Fruit fly (Drosophila melanogaster) whole organism, embryonic: Measurements from ENCODE around the gene CG17329.

Experiments
- ATbp ChIP-seq: fragments of 200-800 bp; sonication (Bioruptor generic); optimal IDR thresholded peaks from 2 replicates; lab custom pipeline; 2017; ENCODE audit warnings: missing biosample characterization, mild to moderate bottlenecking, missing genetic modification characterization, missing genetic modification reagents
- Asciz ChIP-seq: fragments of 200-800 bp; sonication (Bioruptor generic); optimal IDR thresholded peaks from 2 replicates; lab custom pipeline; 2017; ENCODE audit warnings: missing biosample characterization, mild to moderate bottlenecking, missing genetic modification characterization, missing genetic modification reagents
- B-H1 ChIP-seq: fragments of 200-800 bp; sonication (Bioruptor generic); IDR thresholded peaks from 3 replicates; pipeline ENCODE4 v1.3.6; 2022; ENCODE audit warnings: missing biosample characterization, missing genetic modification characterization
- Bgb ChIP-seq: fragments of 200-800 bp; sonication (Bioruptor generic); IDR thresholded peaks from 2 replicates; pipeline ENCODE4 v1.3.6; 2022; ENCODE audit warnings: missing biosample characterization, missing genetic modification characterization; ENCODE audit not compliant: partially characterized antibody
- Blimp-1 ChIP-seq: fragments of 200-800 bp; sonication (Bioruptor generic); optimal IDR thresholded peaks from 3 replicates; lab custom pipeline; 2018; ENCODE audit warnings: missing biosample characterization, missing genetic modification characterization, mild to moderate bottlenecking, moderate library complexity, missing genetic modification reagents
- CG1024 ChIP-seq: fragments of 200-800 bp; sonication (Bioruptor generic); IDR thresholded peaks from 2 replicates; pipeline ENCODE4 v1.3.6; 2022; ENCODE audit warnings: missing biosample characterization, missing genetic modification characterization
- CG12104 ChIP-seq: fragments of 200-800 bp; sonication (Bioruptor generic); optimal IDR thresholded peaks from 3 replicates; lab custom pipeline; 2016; ENCODE audit warnings: missing biosample characterization, missing genetic modification characterization
- CG1233 ChIP-seq: fragments of 200-800 bp; sonication (Bioruptor generic); optimal IDR thresholded peaks from 4 replicates; lab custom pipeline; 2018; ENCODE audit warnings: missing biosample characterization, mild to moderate bottlenecking, missing genetic modification characterization
- CG13287 ChIP-seq: fragments of 200-800 bp; sonication (Bioruptor generic); IDR thresholded peaks from 2 replicates; pipeline ENCODE4 v1.3.6; 2022; ENCODE audit warnings: missing biosample characterization, missing genetic modification characterization; ENCODE audit not compliant: partially characterized antibody
- CG14014 ChIP-seq: fragments of 200-800 bp; sonication (Bioruptor generic); IDR thresholded peaks from 2 replicates; pipeline ENCODE4 v1.3.6; 2022; ENCODE audit warnings: missing biosample characterization, missing genetic modification characterization
- CG14050 ChIP-seq: fragments of 200-800 bp; sonication (Bioruptor generic); IDR thresholded peaks from 3 replicates; pipeline ENCODE4 v1.3.6; 2022; ENCODE audit warnings: missing biosample characterization, missing genetic modification characterization
- CG14860 ChIP-seq: fragments of 200-800 bp; sonication (Bioruptor generic); IDR thresholded peaks from 3 replicates; pipeline ENCODE4 v1.3.6; 2022; ENCODE audit warnings: missing biosample characterization, missing genetic modification characterization; ENCODE audit not compliant: partially characterized antibody
- CG1602 ChIP-seq: fragments of 200-800 bp; sonication (Bioruptor generic); optimal IDR thresholded peaks from 3 replicates; lab custom pipeline; 2016; ENCODE audit warnings: missing biosample characterization, missing genetic modification characterization
- CG16815 ChIP-seq: fragments of 200-800 bp; sonication (Bioruptor generic); optimal IDR thresholded peaks from 3 replicates; lab custom pipeline; 2017; ENCODE audit warnings: missing biosample characterization, mild to moderate bottlenecking, missing genetic modification characterization
- CG17328 ChIP-seq: fragments of 200-800 bp; sonication (Bioruptor generic); IDR thresholded peaks from 2 replicates; pipeline ENCODE4 v1.3.6; 2022; ENCODE audit warnings: missing biosample characterization, missing genetic modification characterization
- CG18262 ChIP-seq: fragments of 200-800 bp; optimal IDR thresholded peaks from 3 replicates; lab custom pipeline; 2019; ENCODE audit warnings: missing biosample characterization, mild to moderate bottlenecking, missing genetic modification characterization, moderate library complexity
- CG18476 ChIP-seq: fragments of 200-800 bp; sonication (Bioruptor generic); optimal IDR thresholded peaks from 2 replicates; lab custom pipeline; 2016; ENCODE audit warnings: missing biosample characterization, mild to moderate bottlenecking, missing genetic modification characterization
- CG31388 ChIP-seq: fragments of 200-800 bp; sonication (Bioruptor generic); optimal IDR thresholded peaks from 2 replicates; lab custom pipeline; 2016; ENCODE audit warnings: missing biosample characterization, missing genetic modification characterization
- CG4424 ChIP-seq: fragments of 200-800 bp; sonication (Bioruptor generic); optimal IDR thresholded peaks from 3 replicates; lab custom pipeline; 2016; ENCODE audit warnings: missing biosample characterization, missing genetic modification characterization
- CG5245 ChIP-seq: fragments of 200-800 bp; sonication (Bioruptor generic); optimal IDR thresholded peaks from 3 replicates; lab custom pipeline; 2016; ENCODE audit warnings: missing biosample characterization, missing genetic modification characterization
- CG5953 ChIP-seq: fragments of 200-800 bp; sonication (Bioruptor generic); IDR thresholded peaks from 2 replicates; pipeline ENCODE4 v1.3.6; 2022; ENCODE audit warnings: missing biosample characterization, missing genetic modification characterization
- CG7745 ChIP-seq: fragments of 200-800 bp; sonication (Bioruptor generic); optimal IDR thresholded peaks from 2 replicates; lab custom pipeline; 2018; ENCODE audit warnings: missing biosample characterization, mild to moderate bottlenecking, missing genetic modification characterization, moderate library complexity
- CG8388 ChIP-seq: fragments of 200-800 bp; sonication (Bioruptor generic); optimal IDR thresholded peaks from 2 replicates; lab custom pipeline; 2019; ENCODE audit warnings: missing biosample characterization, mild to moderate bottlenecking, missing genetic modification characterization, moderate library complexity
- CG9727 ChIP-seq: fragments of 200-800 bp; sonication (Bioruptor generic); optimal IDR thresholded peaks from 3 replicates; lab custom pipeline; 2017; ENCODE audit warnings: missing biosample characterization, mild to moderate bottlenecking, missing genetic modification characterization
- ERR ChIP-seq: fragments of 200-800 bp; sonication (Bioruptor generic); optimal IDR thresholded peaks from 2 replicates; lab custom pipeline; 2016; ENCODE audit warnings: missing biosample characterization, missing genetic modification characterization
- Fer3 ChIP-seq: fragments of 200-800 bp; sonication (Bioruptor generic); optimal IDR thresholded peaks from 2 replicates; lab custom pipeline; 2018; ENCODE audit warnings: missing biosample characterization, mild to moderate bottlenecking, missing genetic modification characterization, moderate library complexity
- Gsc ChIP-seq: fragments of 200-800 bp; sonication (Bioruptor generic); IDR thresholded peaks from 2 replicates; pipeline ENCODE4 v1.3.6; 2022; ENCODE audit warnings: missing biosample characterization, missing genetic modification characterization
- Hand ChIP-seq: fragments of 200-800 bp; sonication (Bioruptor generic); optimal IDR thresholded peaks from 2 replicates; lab custom pipeline; 2017; ENCODE audit warnings: mild to moderate bottlenecking, missing biosample characterization, missing genetic modification reagents, missing genetic modification characterization
- Hsf ChIP-seq: fragments of 200-800 bp; sonication (Bioruptor generic); optimal IDR thresholded peaks from 3 replicates; lab custom pipeline; 2016; ENCODE audit warnings: missing biosample characterization, missing genetic modification characterization
- Mrtf ChIP-seq: fragments of 200-800 bp; sonication (Bioruptor generic); IDR thresholded peaks from 3 replicates; pipeline ENCODE4 v1.3.6; 2022; ENCODE audit warnings: missing biosample characterization, missing genetic modification characterization
- NFAT ChIP-seq: fragments of 200-800 bp; sonication (Bioruptor generic); IDR thresholded peaks from 2 replicates; pipeline ENCODE4 v1.3.6; 2022; ENCODE audit warnings: missing biosample characterization, missing genetic modification characterization
- Ravus ChIP-seq: fragments of 200-800 bp; sonication (Bioruptor generic); IDR thresholded peaks from 2 replicates; pipeline ENCODE4 v1.3.6; 2022; ENCODE audit warnings: missing biosample characterization, missing genetic modification characterization
- Ssrp ChIP-seq: fragments of 200-800 bp; sonication (Bioruptor generic); optimal IDR thresholded peaks from 2 replicates; lab custom pipeline; 2018; ENCODE audit warnings: missing biosample characterization, mild to moderate bottlenecking, missing genetic modification characterization, moderate library complexity
- Trl ChIP-seq, 3 experiments: fragments of >200 bp in 2 of 3; fragments of 200-800 bp in 1 of 3; sonication (Bioruptor generic) in 1 of 3; optimal IDR thresholded peaks; 2 replicates in 1 of 3; 3 replicates in 2 of 3; lab custom pipeline; 2016 to 2017; ENCODE audit warnings: missing biosample characterization in 1 of 3, missing genetic modification characterization in 1 of 3
- chif ChIP-seq, 2 experiments: fragments of 200-800 bp; sonication (Bioruptor generic); optimal IDR thresholded peaks; 3 replicates each; lab custom pipeline; 2016; ENCODE audit warnings: missing biosample characterization in 2 of 2, missing genetic modification characterization in 2 of 2
- da ChIP-seq: fragments of 200-800 bp; sonication (Bioruptor generic); optimal IDR thresholded peaks from 2 replicates; lab custom pipeline; 2016; ENCODE audit warnings: missing biosample characterization, missing genetic modification characterization
- dati ChIP-seq: fragments of 200-800 bp; sonication (Bioruptor generic); IDR thresholded peaks from 2 replicates; pipeline ENCODE4 v1.3.6; 2022; ENCODE audit warnings: missing biosample characterization, missing genetic modification characterization
- dmrt99B ChIP-seq: fragments of 200-800 bp; sonication (Bioruptor generic); optimal IDR thresholded peaks from 2 replicates; lab custom pipeline; 2018; ENCODE audit warnings: missing biosample characterization, mild to moderate bottlenecking, missing genetic modification characterization, moderate library complexity
- emc ChIP-seq: fragments of 200-800 bp; sonication (Bioruptor generic); optimal IDR thresholded peaks from 2 replicates; lab custom pipeline; 2016; ENCODE audit warnings: missing biosample characterization, missing genetic modification characterization
- gsb ChIP-seq: fragments of 200-800 bp; sonication (Bioruptor generic); IDR thresholded peaks from 2 replicates; pipeline ENCODE4 v1.3.6; 2022; ENCODE audit warnings: missing biosample characterization, missing genetic modification characterization
- hth ChIP-seq: fragments of >200 bp; optimal IDR thresholded peaks from 2 replicates; lab custom pipeline; 2017; ENCODE audit warnings: inconsistent platforms
- insv ChIP-seq, 2 experiments: fragments of 200-800 bp; sonication (Bioruptor generic); optimal IDR thresholded peaks; 3 replicates each; lab custom pipeline; 2016 to 2018; ENCODE audit warnings: missing biosample characterization in 2 of 2, missing genetic modification characterization in 2 of 2
- jigr1 ChIP-seq: fragments of 200-800 bp; sonication (Bioruptor generic); IDR thresholded peaks from 3 replicates; pipeline ENCODE4 v1.3.6; 2022; ENCODE audit warnings: missing biosample characterization, missing genetic modification characterization
- kah ChIP-seq: fragments of 200-800 bp; sonication (Bioruptor generic); optimal IDR thresholded peaks from 2 replicates; lab custom pipeline; 2018; ENCODE audit warnings: missing biosample characterization, mild to moderate bottlenecking, missing genetic modification characterization
- oc ChIP-seq: fragments of 200-800 bp; sonication (Bioruptor generic); optimal IDR thresholded peaks from 2 replicates; lab custom pipeline; 2018; ENCODE audit warnings: missing biosample characterization, mild to moderate bottlenecking, missing genetic modification characterization, moderate library complexity
- onecut ChIP-seq: fragments of 200-800 bp; sonication (Bioruptor generic); IDR thresholded peaks from 2 replicates; pipeline ENCODE4 v1.3.6; 2022; ENCODE audit warnings: missing biosample characterization, missing genetic modification characterization
- org-1 ChIP-seq: fragments of 200-800 bp; sonication (Bioruptor generic); optimal IDR thresholded peaks from 2 replicates; lab custom pipeline; 2017; ENCODE audit warnings: missing biosample characterization, missing genetic modification characterization
- p53 ChIP-seq: fragments of 200-800 bp; sonication (Bioruptor generic); optimal IDR thresholded peaks from 2 replicates; lab custom pipeline; 2016; ENCODE audit warnings: missing biosample characterization, missing genetic modification characterization
- pita ChIP-seq: fragments of 200-800 bp; sonication (Bioruptor generic); optimal IDR thresholded peaks from 2 replicates; lab custom pipeline; 2017; ENCODE audit warnings: missing biosample characterization, mild to moderate bottlenecking, missing genetic modification characterization
- shn ChIP-seq: fragments of 200-800 bp; sonication (Bioruptor generic); optimal IDR thresholded peaks from 3 replicates; lab custom pipeline; 2016; ENCODE audit warnings: missing biosample characterization, missing genetic modification characterization
- slbo ChIP-seq: fragments of 200-800 bp; sonication (Bioruptor generic); IDR thresholded peaks from 2 replicates; pipeline ENCODE4 v1.3.6; 2022; ENCODE audit warnings: missing biosample characterization, missing genetic modification characterization

CG17329 gene

DNA sequence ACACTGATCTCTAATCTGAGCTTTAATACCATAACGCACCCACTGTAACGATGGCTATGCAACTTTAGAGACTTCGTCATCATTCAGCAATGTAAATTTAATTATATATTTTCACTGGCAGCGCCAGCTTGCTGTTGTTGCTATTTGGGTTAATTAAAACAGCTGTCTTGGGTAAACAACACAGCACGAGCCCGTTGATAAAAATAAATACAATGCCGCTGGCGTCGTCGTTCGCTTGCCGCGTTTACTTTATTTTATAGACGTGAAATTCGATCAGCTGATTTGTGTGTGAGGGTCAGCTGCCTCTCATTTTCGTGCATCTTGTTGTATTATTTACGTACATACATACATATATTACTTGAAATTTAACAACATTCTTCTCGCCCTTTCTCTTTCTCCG, 18.4 kb upstream of the CG17329 start (continued):
- TF ChIP-seq dati (GFP tag; lab: Robert Waterston, UW) (no peak), CG1233 (peak; percentile 34), emc (no peak), CG14050 (GFP tag; lab: Robert Waterston, UW) (no peak), Blimp-1 (GFP tag; lab: Kevin White, UChicago) (peak; percentile 29), CG18476 (GFP tag; lab: Kevin White, UChicago) (no peak), Fer3 (tag; lab: Kevin White, UChicago) (peak; percentile 8), jigr1 (GFP tag; lab: Robert Waterston, UW) (no peak), CG14014 (GFP tag; lab: Robert Waterston, UW) (peak; percentile 46; the same call in 1 of the 2 replicates), Ravus (GFP tag; lab: Robert Waterston, UW) (no peak), CG31388 (GFP tag; lab: Kevin White, UChicago) (no peak), hth (lab: Kevin White, UChicago) (no peak), Hsf (GFP tag; lab: Kevin White, UChicago) (no peak), CG18262 (tag; lab: Kevin White, UChicago) (peak; percentile 16), Ssrp (no peak), Trl (optimal IDR thresholded peaks at IDR 0.05; lab: Kevin White, UChicago) (no peak), Trl (GFP tag; optimal IDR thresholded peaks at IDR 0.05; lab: Kevin White, UChicago) (no peak), CG7745 (tag; lab: Kevin White, UChicago) (peak; percentile 93), Mrtf (GFP tag; lab: Robert Waterston, UW) (no peak), da (GFP tag; lab: Kevin White, UChicago) (no peak), insv (GFP tag; optimal IDR thresholded peaks at IDR 0.05; lab: Kevin White, UChicago) (peak in 1 of 2 experiments; percentile 10), CG17328 (GFP tag; lab: Robert Waterston, UW) (0 out of 2 replicates have a peak, but pooled peaks have one; percentile 31), shn (GFP tag; lab: Kevin White, UChicago) (no peak), B-H1 (GFP tag; lab: Robert Waterston, UW) (no peak; the same call in 2 of the 3 replicates), Hand (GFP tag; lab: Kevin White, UChicago) (peak; percentile 29), CG1602 (no peak), dmrt99B (no peak), CG1024 (GFP tag; lab: Robert Waterston, UW) (no peak), chif (GFP tag; optimal IDR thresholded peaks at IDR 0.05; lab: Kevin White, UChicago) (no peak), p53 (no peak), Asciz (GFP tag; lab: Kevin White, UChicago) (peak; percentile 69), ATbp (GFP tag; lab: Kevin White, UChicago) (peak; percentile 83), CG5245 (GFP tag; lab: Kevin White, UChicago) (no peak), slbo (GFP tag; lab: Robert Waterston, UW) (0 out of 2 replicates have a peak, but pooled peaks have one; percentile 14), pita (GFP tag; lab: Kevin White, UChicago) (no peak), Bgb (GFP tag; lab: Robert Waterston, UW) (no peak), CG4424 (GFP tag; lab: Kevin White, UChicago) (no peak), CG9727 (GFP tag; lab: Kevin White, UChicago) (peak; percentile 26), oc (tag; lab: Kevin White, UChicago) (no peak), gsb (GFP tag; lab: Robert Waterston, UW) (no peak), CG13287 (GFP tag; lab: Robert Waterston, UW) (no peak), NFAT (no peak), CG16815 (no peak), CG5953 (no peak), Gsc (GFP tag; lab: Robert Waterston, UW) (no peak), CG12104 (no peak), kah (GFP tag; lab: Kevin White, UChicago) (peak; percentile 43), CG8388 (GFP tag; lab: Kevin White, UChicago) (no peak), ERR (GFP tag; lab: Kevin White, UChicago) (no peak), org-1 (GFP tag; lab: Kevin White, UChicago) (peak; percentile 20), CG14860 (GFP tag; lab: Robert Waterston, UW) (no peak), onecut (no peak)
